Worm (Caenorhabditis elegans): ENCODE measurements around the gene F35G12.5.

DNA sequence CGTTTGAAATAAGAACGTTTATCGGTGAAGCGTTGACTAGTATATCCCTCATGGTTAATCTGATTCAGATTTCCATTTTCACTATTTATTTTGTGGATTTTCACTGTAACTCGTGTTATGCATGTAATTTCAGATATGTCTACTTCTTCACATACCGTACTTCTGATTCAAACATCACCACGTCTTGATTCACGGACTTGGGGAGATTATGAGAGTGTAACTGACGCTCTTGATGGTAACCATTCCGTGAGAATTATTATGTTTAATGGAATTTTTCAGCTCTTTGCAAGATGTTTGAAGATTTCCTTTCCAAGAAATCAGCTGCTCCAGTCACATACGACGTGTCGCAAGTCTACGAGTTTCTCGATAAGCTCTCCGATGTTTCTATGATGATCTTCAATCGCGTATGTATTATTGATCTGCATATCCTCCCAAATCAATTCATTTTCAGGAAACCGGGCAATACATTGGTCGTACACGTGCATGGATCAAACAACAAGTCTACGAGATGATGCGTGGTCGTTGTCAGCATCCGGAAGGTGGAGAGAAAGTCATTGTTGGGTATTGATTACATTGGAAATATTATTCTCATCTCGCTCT is 9.3 kb downstream of the F35G12.5 start, which contains the start of gene erh-2:
- TF ChIP-seq elt-3 (tag; optimal IDR thresholded peaks at IDR 0.05) = no peak
- TF ChIP-seq sem-4 (tag; optimal IDR thresholded peaks at IDR 0.05) = no peak
- no peak for TF ChIP-seq blmp-1 (tag; optimal IDR thresholded peaks at IDR 0.05; ENCODE audit: insufficient read depth)
- TF ChIP-seq R02D3.7 (tag; optimal IDR thresholded peaks at IDR 0.05) = no peak
- TF ChIP-seq unc-62 (GFP tag; optimal IDR thresholded peaks at IDR 0.05) = no peak
- TF ChIP-seq nhr-237 (tag; optimal IDR thresholded peaks at IDR 0.05) = no peak
- no peak for TF ChIP-seq fos-1 (tag; optimal IDR thresholded peaks at IDR 0.05)
- no peak for TF ChIP-seq ama-1 (optimal IDR thresholded peaks at IDR 0.05)
- no peak for TF ChIP-seq snpc-4 (tag; optimal IDR thresholded peaks at IDR 0.05)
- TF ChIP-seq skn-1 (tag; optimal IDR thresholded peaks at IDR 0.05) = no peak
- TF ChIP-seq egl-27 (tag; optimal IDR thresholded peaks at IDR 0.05) = no peak

Data from whole organism, L2 larva.